Fruit fly (Drosophila melanogaster): ENCODE measurements around the gene CG44838.

DNA sequence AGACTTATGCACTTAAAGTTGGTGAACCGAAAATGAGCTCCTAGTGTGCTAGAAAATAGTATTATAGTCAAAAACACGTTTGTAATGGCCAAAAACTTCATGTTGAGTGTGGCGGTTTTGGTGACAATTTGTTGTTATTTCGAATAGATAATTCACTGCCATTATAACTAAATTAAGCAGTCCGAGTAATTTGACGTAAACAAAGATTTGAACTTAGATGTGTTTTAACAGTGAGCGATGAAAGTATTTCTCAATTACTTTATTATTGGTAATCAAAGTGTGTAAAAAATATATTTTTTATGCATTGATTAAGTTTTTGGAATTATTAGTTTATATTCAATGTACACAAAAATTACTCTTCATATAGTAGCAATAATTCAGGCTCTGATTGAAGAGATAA is 52.5 kb downstream of the CG44838 start, which contains the start of gene CG33702:
- no peak for TF ChIP-seq Sin3A (optimal IDR thresholded peaks at IDR 0.05)
- no peak for TF ChIP-seq psq (optimal IDR thresholded peaks at IDR 0.05)
